Worm (Caenorhabditis elegans): Measurements from ENCODE around the gene exc-9.

exc-9 gene

ce11 chrIV:7982024-7982576, 41.3 kb upstream of the exc-9 start, which contains the start of gene arf-5 (continued):
- TF ChIP-seq nhr-84 (tag; optimal IDR thresholded peaks at IDR 0.05): no peak
- TF ChIP-seq ceh-63 (GFP tag; optimal IDR thresholded peaks at IDR 0.05): no peak
- no peak for TF ChIP-seq Y116A8C.19 (tag; optimal IDR thresholded peaks at IDR 0.05; ENCODE audit: borderline replicate concordance)
- TF ChIP-seq sup-37 (GFP tag; optimal IDR thresholded peaks at IDR 0.05): no peak
- TF ChIP-seq swsn-7 (tag; optimal IDR thresholded peaks at IDR 0.05): no peak
- no peak for TF ChIP-seq ama-1 (optimal IDR thresholded peaks at IDR 0.05)
- TF ChIP-seq mdl-1 (tag; optimal IDR thresholded peaks at IDR 0.05): peak in 1 of 2 experiments; percentile 57
- TF ChIP-seq isw-1 (GFP tag; IDR thresholded peaks at IDR 0.05): no peak
- no peak for TF ChIP-seq irx-1 (tag; optimal IDR thresholded peaks at IDR 0.05)
- TF ChIP-seq lin-15B (tag; optimal IDR thresholded peaks at IDR 0.05): no peak
- peak; percentile 34 to 55 for TF ChIP-seq lsy-2 (tag; optimal IDR thresholded peaks at IDR 0.05)
- no peak for TF ChIP-seq pax-3 (tag; optimal IDR thresholded peaks at IDR 0.05)
- no peak for TF ChIP-seq alr-1 (tag; optimal IDR thresholded peaks at IDR 0.05; ENCODE audit: borderline replicate concordance)
- no peak for TF ChIP-seq skn-1 (tag; optimal IDR thresholded peaks at IDR 0.05)

ce11 chrIV:7979588-7979987, 38.8 kb upstream of the exc-9 start, which contains the start of gene unc-24:
TSS of gene unc-24 (plus strand) at chrIV:7979870.
- peak in 1 of 2 experiments; percentile 20 for TF ChIP-seq efl-1 (optimal IDR thresholded peaks at IDR 0.05)
- TF ChIP-seq efl-1 (GFP tag; optimal IDR thresholded peaks at IDR 0.05 in 1 of 2): no peak
- TF ChIP-seq unc-98 (GFP tag; IDR thresholded peaks at IDR 0.05): no peak
- TF ChIP-seq C04F5.9 (tag; optimal IDR thresholded peaks at IDR 0.05): no peak
- peak in 1 of 3 experiments; percentile 59 for TF ChIP-seq ceh-82 (tag; optimal IDR thresholded peaks at IDR 0.05)
- peak; percentile 39 for TF ChIP-seq dsc-1 (tag; optimal IDR thresholded peaks at IDR 0.05)
- no peak for TF ChIP-seq sox-4 (tag; optimal IDR thresholded peaks at IDR 0.05)
- TF ChIP-seq egl-13 (tag; optimal IDR thresholded peaks at IDR 0.05): no peak
- TF ChIP-seq mdl-1 (tag; optimal IDR thresholded peaks at IDR 0.05): no peak
- peak; percentile 39 for TF ChIP-seq unc-86 (tag; optimal IDR thresholded peaks at IDR 0.05)
- peak; percentile 80 for TF ChIP-seq lin-14 (GFP tag; optimal IDR thresholded peaks at IDR 0.05)
- no peak for TF ChIP-seq nhr-47 (tag; optimal IDR thresholded peaks at IDR 0.05)
- TF ChIP-seq dpl-1 (GFP tag; optimal IDR thresholded peaks at IDR 0.05): peak in 1 of 3 experiments; percentile 12

ce11 chrIV:7977452-7977940, 36.7 kb upstream of the exc-9 start, which contains the start of gene ora-1:
TSS of gene ora-1 (plus strand) at chrIV:7977890.
- no peak for TF ChIP-seq ets-5 (GFP tag; IDR thresholded peaks at IDR 0.05)
- no peak for TF ChIP-seq unc-86 (tag; optimal IDR thresholded peaks at IDR 0.05)
- no peak for TF ChIP-seq sup-37 (GFP tag; optimal IDR thresholded peaks at IDR 0.05)
- TF ChIP-seq nhr-85 (tag): no peak
- TF ChIP-seq zag-1 (tag; optimal IDR thresholded peaks at IDR 0.05): no peak
- peak; percentile 62 for TF ChIP-seq blmp-1 (tag; optimal IDR thresholded peaks at IDR 0.05)

- TF ChIP-seq ztf-11 (tag; optimal IDR thresholded peaks at IDR 0.05) (no peak), irx-1 (tag; optimal IDR thresholded peaks at IDR 0.05) (no peak), lin-13 (GFP tag; optimal IDR thresholded peaks at IDR 0.05) (no peak), efl-3 (GFP tag; optimal IDR thresholded peaks at IDR 0.05) (no peak), jun-1 (tag; optimal IDR thresholded peaks at IDR 0.05) (no peak), sup-37 (GFP tag; optimal IDR thresholded peaks at IDR 0.05) (no peak), mab-9 (GFP tag; IDR thresholded peaks at IDR 0.05) (no peak), nhr-237 (tag; optimal IDR thresholded peaks at IDR 0.05) (no peak), xbp-1 (tag; optimal IDR thresholded peaks at IDR 0.05) (no peak), hlh-4 (tag; optimal IDR thresholded peaks at IDR 0.05) (no peak), lin-35 (GFP tag; optimal IDR thresholded peaks at IDR 0.05) (no peak), ztf-4 (tag; optimal IDR thresholded peaks at IDR 0.05) (no peak), snpc-4 (tag; optimal IDR thresholded peaks at IDR 0.05) (no peak), nhr-85 (tag) (no peak), hlh-17 (GFP tag; optimal IDR thresholded peaks at IDR 0.05; ENCODE audit: borderline replicate concordance) (no peak), ceh-90 (tag; optimal IDR thresholded peaks at IDR 0.05) (no peak)
Observed at ce11 chrIV:7976210-7976609, 35.4 kb upstream of the exc-9 start, which contains the start of gene F57H12.6. TSS of gene F57H12.6 (minus strand) at chrIV:7976310.
